Fruit fly (Drosophila melanogaster) whole organism, embryonic: ENCODE data around the gene Orco.
A peak's percentile ranks its signal among the peaks of the same experiment; 100 is the strongest.

Experiments used
- C15 ChIP-seq: fragments of 200-800 bp; sonication (Bioruptor generic); IDR thresholded peaks from 3 replicates; pipeline ENCODE4 v1.3.6; 2022; ENCODE audit warnings: missing biosample characterization, missing genetic modification characterization
- CG10959 ChIP-seq: fragments of 200-800 bp; sonication (Bioruptor generic); IDR thresholded peaks from 2 replicates; pipeline ENCODE4 v1.3.6; 2022; ENCODE audit warnings: missing biosample characterization, missing genetic modification characterization
- CG11456 ChIP-seq: fragments of 200-800 bp; sonication (Bioruptor generic); IDR thresholded peaks from 3 replicates; pipeline ENCODE4 v1.3.6; 2022; ENCODE audit warnings: missing biosample characterization, missing genetic modification characterization
- CG14667 ChIP-seq: fragments of 200-800 bp; sonication (Bioruptor generic); IDR thresholded peaks from 2 replicates; pipeline ENCODE4 v1.3.6; 2022; ENCODE audit warnings: missing biosample characterization, missing genetic modification characterization
- CG15073 ChIP-seq: fragments of 200-800 bp; sonication (Bioruptor generic); optimal IDR thresholded peaks from 2 replicates; lab custom pipeline; 2016; ENCODE audit warnings: missing biosample characterization, missing genetic modification characterization
- CG16779 ChIP-seq: fragments of 200-800 bp; sonication (Bioruptor generic); IDR thresholded peaks from 2 replicates; pipeline ENCODE4 v1.3.6; 2022; ENCODE audit warnings: missing biosample characterization, missing genetic modification characterization
- CG16863 ChIP-seq: fragments of 200-800 bp; sonication (Bioruptor generic); optimal IDR thresholded peaks from 3 replicates; lab custom pipeline; 2016; ENCODE audit warnings: missing biosample characterization, missing genetic modification characterization
- CG17912 ChIP-seq: fragments of 200-800 bp; sonication (Bioruptor generic); optimal IDR thresholded peaks from 2 replicates; lab custom pipeline; 2018; ENCODE audit warnings: missing biosample characterization, mild to moderate bottlenecking, missing genetic modification characterization
- CG30431 ChIP-seq: fragments of 200-800 bp; sonication (Bioruptor generic); optimal IDR thresholded peaks from 2 replicates; lab custom pipeline; 2017; ENCODE audit warnings: missing biosample characterization, missing genetic modification characterization
- CG31441 ChIP-seq: fragments of 200-800 bp; sonication (Bioruptor generic); IDR thresholded peaks from 2 replicates; pipeline ENCODE4 v1.3.6; 2022; ENCODE audit warnings: missing biosample characterization, missing genetic modification characterization
- CG32532 ChIP-seq: fragments of 200-800 bp; sonication (Bioruptor generic); IDR thresholded peaks from 2 replicates; pipeline ENCODE4 v1.3.6; 2022; ENCODE audit warnings: missing biosample characterization, missing genetic modification characterization
- CG32767 ChIP-seq: fragments of 200-800 bp; sonication (Bioruptor generic); IDR thresholded peaks from 2 replicates; pipeline ENCODE4 v1.3.6; 2022; ENCODE audit warnings: missing biosample characterization, missing genetic modification characterization
- CG32772 ChIP-seq: fragments of 200-800 bp; sonication (Bioruptor generic); IDR thresholded peaks from 2 replicates; pipeline ENCODE4 v1.3.6; 2022; ENCODE audit warnings: missing biosample characterization, missing genetic modification characterization
- CG3281 ChIP-seq: fragments of 200-800 bp; sonication (Bioruptor generic); optimal IDR thresholded peaks from 3 replicates; lab custom pipeline; 2017; ENCODE audit warnings: missing biosample characterization, mild to moderate bottlenecking, missing genetic modification characterization
- CG4424 ChIP-seq: fragments of 200-800 bp; sonication (Bioruptor generic); optimal IDR thresholded peaks from 3 replicates; lab custom pipeline; 2016; ENCODE audit warnings: missing biosample characterization, missing genetic modification characterization
- CG4730 ChIP-seq: fragments of 200-800 bp; sonication (Bioruptor generic); IDR thresholded peaks from 2 replicates; pipeline ENCODE4 v1.3.6; 2022; ENCODE audit warnings: missing biosample characterization, missing genetic modification characterization
- CG6272 ChIP-seq: fragments of 200-800 bp; sonication (Bioruptor generic); IDR thresholded peaks from 2 replicates; pipeline ENCODE4 v1.3.6; 2022; ENCODE audit warnings: missing biosample characterization, missing genetic modification characterization
- CG7271 ChIP-seq: fragments of 200-800 bp; sonication (Bioruptor generic); optimal IDR thresholded peaks from 2 replicates; lab custom pipeline; 2018; ENCODE audit warnings: missing biosample characterization, mild to moderate bottlenecking, missing genetic modification characterization, moderate library complexity
- CG8478 ChIP-seq: fragments of >200 bp; optimal IDR thresholded peaks from 2 replicates; lab custom pipeline; 2018
- CoRest ChIP-seq: fragments of 200-800 bp; sonication (Bioruptor generic); optimal IDR thresholded peaks from 3 replicates; lab custom pipeline; 2018; ENCODE audit warnings: missing biosample characterization, mild to moderate bottlenecking, missing genetic modification characterization, moderate library complexity
- Hand ChIP-seq: fragments of 200-800 bp; sonication (Bioruptor generic); optimal IDR thresholded peaks from 2 replicates; lab custom pipeline; 2017; ENCODE audit warnings: mild to moderate bottlenecking, missing biosample characterization, missing genetic modification reagents, missing genetic modification characterization
- Lhr ChIP-seq: fragments of 200-800 bp; sonication (Bioruptor generic); optimal IDR thresholded peaks from 3 replicates; lab custom pipeline; 2017; ENCODE audit warnings: mild to moderate bottlenecking, missing biosample characterization, missing genetic modification reagents, missing genetic modification characterization
- MESR4 ChIP-seq: fragments of 200-800 bp; sonication (Bioruptor generic); optimal IDR thresholded peaks from 2 replicates; lab custom pipeline; 2018; ENCODE audit warnings: missing biosample characterization, mild to moderate bottlenecking, missing genetic modification characterization, moderate library complexity
- Med ChIP-seq: fragments of 200-800 bp; sonication (Bioruptor generic); peaks from one replicate; lab custom pipeline; 2016; ENCODE audit warnings: missing biosample characterization, missing genetic modification characterization, mild to moderate bottlenecking, inconsistent platforms, moderate library complexity
- NFAT ChIP-seq: fragments of 200-800 bp; sonication (Bioruptor generic); IDR thresholded peaks from 2 replicates; pipeline ENCODE4 v1.3.6; 2022; ENCODE audit warnings: missing biosample characterization, missing genetic modification characterization
- Nf-YA ChIP-seq: fragments of 200-800 bp; sonication (Bioruptor generic); IDR thresholded peaks from 2 replicates; pipeline ENCODE4 v1.3.6; 2022; ENCODE audit warnings: missing biosample characterization, missing genetic modification characterization
- Nf-YC ChIP-seq: fragments of 200-800 bp; optimal IDR thresholded peaks from 3 replicates; lab custom pipeline; 2019; ENCODE audit warnings: missing biosample characterization, mild to moderate bottlenecking, missing genetic modification characterization, moderate library complexity
- Ssrp ChIP-seq: fragments of 200-800 bp; sonication (Bioruptor generic); optimal IDR thresholded peaks from 2 replicates; lab custom pipeline; 2018; ENCODE audit warnings: missing biosample characterization, mild to moderate bottlenecking, missing genetic modification characterization, moderate library complexity
- Stat92E ChIP-seq, 3 experiments: fragments of >200 bp in 2 of 3; fragments of 200-800 bp in 1 of 3; sonication (Bioruptor generic) in 1 of 3; optimal IDR thresholded peaks; 2 replicates each; lab custom pipeline; 2017 to 2019; ENCODE audit warnings: missing biosample characterization in 3 of 3, missing genetic modification characterization in 3 of 3, mild to moderate bottlenecking in 1 of 3, moderate library complexity in 1 of 3
- Vsx1 ChIP-seq: fragments of 200-800 bp; sonication (Bioruptor generic); optimal IDR thresholded peaks from 2 replicates; lab custom pipeline; 2017; ENCODE audit warnings: missing biosample characterization, mild to moderate bottlenecking, missing genetic modification characterization, missing genetic modification reagents
- abd-A ChIP-seq: fragments of 200-800 bp; sonication (Bioruptor generic); optimal IDR thresholded peaks from 3 replicates; lab custom pipeline; 2019; ENCODE audit warnings: missing biosample characterization, mild to moderate bottlenecking, missing genetic modification characterization, moderate library complexity
- crol ChIP-seq: fragments of 200-800 bp; sonication (Bioruptor generic); IDR thresholded peaks from 2 replicates; pipeline ENCODE4 v1.3.6; 2022; ENCODE audit warnings: missing biosample characterization, missing genetic modification characterization
- cwo ChIP-seq: fragments of 200-800 bp; sonication (Bioruptor generic); optimal IDR thresholded peaks from 3 replicates; lab custom pipeline; 2017; ENCODE audit warnings: missing biosample characterization, missing genetic modification characterization, mild to moderate bottlenecking, moderate library complexity, missing genetic modification reagents
- dimm ChIP-seq: fragments of 200-800 bp; sonication (Bioruptor generic); IDR thresholded peaks from 2 replicates; pipeline ENCODE4 v1.3.6; 2022; ENCODE audit warnings: missing biosample characterization, missing genetic modification characterization
- eyg ChIP-seq: fragments of 200-800 bp; sonication (Bioruptor generic); optimal IDR thresholded peaks from 3 replicates; lab custom pipeline; 2016; ENCODE audit warnings: missing biosample characterization, missing genetic modification characterization
- h ChIP-seq: fragments of >200 bp; optimal IDR thresholded peaks from 2 replicates; lab custom pipeline; 2017
- lab ChIP-seq: fragments of 200-800 bp; sonication (Bioruptor generic); optimal IDR thresholded peaks from 3 replicates; lab custom pipeline; 2017; ENCODE audit warnings: missing biosample characterization, missing genetic modification characterization, mild to moderate bottlenecking, moderate library complexity, missing genetic modification reagents
- lilli ChIP-seq: fragments of 200-800 bp; sonication (Bioruptor generic); optimal IDR thresholded peaks from 3 replicates; lab custom pipeline; 2016; ENCODE audit warnings: missing biosample characterization, missing genetic modification characterization
- oc ChIP-seq: fragments of 200-800 bp; sonication (Bioruptor generic); optimal IDR thresholded peaks from 2 replicates; lab custom pipeline; 2018; ENCODE audit warnings: missing biosample characterization, mild to moderate bottlenecking, missing genetic modification characterization, moderate library complexity
- odd ChIP-seq: fragments of 200-800 bp; sonication (Bioruptor generic); optimal IDR thresholded peaks from 2 replicates; lab custom pipeline; 2017; ENCODE audit warnings: missing biosample characterization, mild to moderate bottlenecking, missing genetic modification characterization
- pan ChIP-seq, 4 experiments: fragments of >200 bp in 3 of 4; fragments of 200-800 bp in 1 of 4; sonication (Bioruptor generic) in 1 of 4; optimal IDR thresholded peaks in 3 of 4; IDR thresholded peaks in 1 of 4; 2 replicates each; pipeline versions ENCODE4 v1.3.6 to Lab custom; 2017 to 2022; ENCODE audit warnings: missing biosample characterization in 2 of 4, missing genetic modification characterization in 2 of 4, mixed read lengths in 1 of 4
- pb ChIP-seq: fragments of 200-800 bp; sonication (Bioruptor generic); optimal IDR thresholded peaks from 3 replicates; lab custom pipeline; 2016; ENCODE audit warnings: missing biosample characterization, missing genetic modification characterization
- pita ChIP-seq: fragments of 200-800 bp; sonication (Bioruptor generic); optimal IDR thresholded peaks from 2 replicates; lab custom pipeline; 2017; ENCODE audit warnings: missing biosample characterization, mild to moderate bottlenecking, missing genetic modification characterization
- ranshi ChIP-seq: fragments of 200-800 bp; sonication (Bioruptor generic); IDR thresholded peaks from 2 replicates; pipeline ENCODE4 v1.3.6; 2022; ENCODE audit warnings: missing biosample characterization, missing genetic modification characterization
- ro ChIP-seq: fragments of 200-800 bp; sonication (Bioruptor generic); IDR thresholded peaks from 2 replicates; pipeline ENCODE4 v1.3.6; 2022; ENCODE audit warnings: missing biosample characterization, missing genetic modification characterization
- schlank ChIP-seq: fragments of 200-800 bp; sonication (Bioruptor generic); optimal IDR thresholded peaks from 2 replicates; lab custom pipeline; 2018; ENCODE audit warnings: missing biosample characterization, mild to moderate bottlenecking, missing genetic modification characterization
- tap ChIP-seq: fragments of 200-800 bp; optimal IDR thresholded peaks from 3 replicates; lab custom pipeline; 2019; ENCODE audit warnings: missing biosample characterization, mild to moderate bottlenecking, missing genetic modification characterization, moderate library complexity
- tna ChIP-seq: fragments of 200-800 bp; sonication (Bioruptor generic); IDR thresholded peaks from 2 replicates; pipeline ENCODE4 v1.3.6; 2022; ENCODE audit warnings: missing biosample characterization, missing genetic modification characterization; ENCODE audit not compliant: partially characterized antibody
- twi ChIP-seq: fragments of 200-800 bp; optimal IDR thresholded peaks from 2 replicates; lab custom pipeline; 2019; ENCODE audit warnings: missing biosample characterization, mild to moderate bottlenecking, missing genetic modification characterization, moderate library complexity
- vfl ChIP-seq: fragments of 200-800 bp; sonication (Bioruptor generic); optimal IDR thresholded peaks from 2 replicates; lab custom pipeline; 2016; ENCODE audit warnings: missing biosample characterization, missing genetic modification characterization

Orco gene

DNA sequence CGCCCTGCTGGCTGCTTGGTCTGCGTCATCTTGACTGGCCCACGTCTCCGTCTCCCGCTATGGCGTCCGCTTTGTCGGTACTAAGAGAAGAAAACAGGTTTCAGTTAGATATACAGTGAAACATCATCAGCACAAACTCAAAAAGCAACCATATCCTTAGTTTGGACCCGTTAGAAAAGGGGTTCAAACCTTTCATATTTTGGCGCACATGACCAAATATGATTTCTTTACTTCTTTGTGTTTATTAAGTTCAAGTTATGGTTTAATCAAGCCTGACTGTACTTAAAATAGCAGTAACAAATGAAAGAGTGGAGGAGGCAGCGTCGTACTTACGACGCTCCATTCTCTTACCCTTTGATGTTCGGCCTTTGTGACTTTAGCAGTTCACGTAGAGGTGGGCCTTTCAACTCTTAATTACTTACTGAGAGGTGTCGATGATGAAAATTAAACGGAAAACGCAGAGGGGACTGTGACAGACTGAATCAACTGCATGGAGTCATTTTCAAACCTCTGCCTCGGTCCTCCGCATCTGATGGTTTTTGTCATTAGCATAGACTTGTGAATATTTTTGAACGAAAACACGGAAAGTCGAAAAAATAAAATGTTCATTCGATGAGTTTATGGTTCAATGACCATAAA lies 50.4 kb downstream of the Orco start (continued):
- peak; percentile 92 for TF ChIP-seq lab
- peak; percentile 75 for TF ChIP-seq CG4730 (GFP tag; lab: Robert Waterston, UW)
- peak; percentile 26 for TF ChIP-seq CG7271 (tag; lab: Kevin White, UChicago)
- peak; percentile 79 for TF ChIP-seq CoRest (tag; lab: Kevin White, UChicago)
- TF ChIP-seq dimm (GFP tag; lab: Robert Waterston, UW), result peak; percentile 61; the same call in 1 of the 2 replicates
- no peak for TF ChIP-seq Stat92E (GFP tag; optimal IDR thresholded peaks at IDR 0.05; lab: Kevin White, UChicago)
- peak; percentile 25 for TF ChIP-seq Hand (GFP tag; lab: Kevin White, UChicago)
- TF ChIP-seq eyg (GFP tag; lab: Kevin White, UChicago), result peak; percentile 48
- TF ChIP-seq vfl (GFP tag; lab: Kevin White, UChicago), result peak; percentile 50
- peak; percentile 91 for TF ChIP-seq lilli (GFP tag; lab: Kevin White, UChicago)
- no peak for TF ChIP-seq h (lab: Kevin White, UChicago)
- TF ChIP-seq ranshi, result peak; percentile 88
- peak; percentile 82 for TF ChIP-seq cwo (GFP tag; lab: Kevin White, UChicago)
- peak; percentile 72 for TF ChIP-seq Ssrp (tag; lab: Kevin White, UChicago)
- TF ChIP-seq CG32772 (GFP tag; lab: Robert Waterston, UW), result peak; percentile 79
- peak; percentile 79 for TF ChIP-seq CG31441 (GFP tag; lab: Robert Waterston, UW)
- TF ChIP-seq pita, result no peak
- peak; percentile 94 for TF ChIP-seq CG32532 (GFP tag; lab: Robert Waterston, UW)
- peak; percentile 88 for TF ChIP-seq CG16779
- no peak for TF ChIP-seq CG17912
- TF ChIP-seq MESR4 (GFP tag; lab: Kevin White, UChicago), result no peak
- TF ChIP-seq CG8478, result no peak
- peak; percentile 77 for TF ChIP-seq Nf-YA (GFP tag; lab: Robert Waterston, UW)
- peak; percentile 72; the same call in 1 of the 3 replicates for TF ChIP-seq C15 (GFP tag; lab: Robert Waterston, UW)
- TF ChIP-seq odd (GFP tag; lab: Kevin White, UChicago), result peak; percentile 67
- peak; percentile 82 for TF ChIP-seq NFAT (GFP tag; lab: Robert Waterston, UW)
- peak; percentile 74 for TF ChIP-seq CG30431 (GFP tag; lab: Kevin White, UChicago)
- peak; percentile 74 for TF ChIP-seq CG16863
- peak; percentile 15 for TF ChIP-seq Lhr (GFP tag; lab: Kevin White, UChicago)
- peak; percentile 56; the same call in 1 of the 2 replicates for TF ChIP-seq ro (GFP tag; lab: Robert Waterston, UW)
- peak; percentile 77 for TF ChIP-seq CG3281
- TF ChIP-seq pan (optimal IDR thresholded peaks at IDR 0.05; lab: Kevin White, UChicago), result no peak
- peak in 1 of 2 experiments; percentile 89 for TF ChIP-seq pan (GFP tag; optimal IDR thresholded peaks at IDR 0.05 in 1 of 2, IDR thresholded peaks at IDR 0.05 in 1 of 2)
- TF ChIP-seq CG11456 (GFP tag; lab: Robert Waterston, UW), result peak; percentile 90
- peak; percentile 52 for TF ChIP-seq schlank (tag; lab: Kevin White, UChicago)
- peak; percentile 79 for TF ChIP-seq oc
- peak; percentile 62 for TF ChIP-seq Vsx1 (GFP tag; lab: Kevin White, UChicago)
- TF ChIP-seq CG32767 (GFP tag; lab: Robert Waterston, UW), result peak; percentile 78; the same call in 1 of the 2 replicates
- peak; percentile 69 for TF ChIP-seq CG6272 (GFP tag; lab: Robert Waterston, UW)
- TF ChIP-seq CG15073 (GFP tag; lab: Kevin White, UChicago), result peak; percentile 11
- TF ChIP-seq CG10959 (GFP tag; lab: Robert Waterston, UW), result peak; percentile 67
- peak; percentile 77 for TF ChIP-seq pb (GFP tag; lab: Kevin White, UChicago)
- no peak for TF ChIP-seq abd-A (tag; lab: Kevin White, UChicago)
- peak; percentile 98 for TF ChIP-seq Med (GFP tag; lab: Kevin White, UChicago)
- TF ChIP-seq CG14667, result peak; percentile 68; the same call in 1 of the 2 replicates
- no peak for TF ChIP-seq tna (GFP tag; lab: Robert Waterston, UW)
- TF ChIP-seq tap (tag; lab: Kevin White, UChicago), result peak; percentile 83
- peak; percentile 83 for TF ChIP-seq CG4424 (GFP tag; lab: Kevin White, UChicago)
- peak; percentile 37 for TF ChIP-seq Nf-YC
- TF ChIP-seq twi (tag; lab: Kevin White, UChicago), result peak; percentile 12
- TF ChIP-seq crol, result no peak
